Fruit fly (Drosophila melanogaster) whole organism, embryonic: ENCODE data around the gene CG6785.

ENCODE experiments used
- CG10321 ChIP-seq: fragments of 200-800 bp; sonication (Bioruptor generic); IDR thresholded peaks from 2 replicates; pipeline ENCODE4 v1.3.6; 2022; ENCODE audit warnings: missing biosample characterization, missing genetic modification characterization
- CG13123 ChIP-seq: fragments of 200-800 bp; sonication (Bioruptor generic); optimal IDR thresholded peaks from 2 replicates; lab custom pipeline; 2016; ENCODE audit warnings: missing biosample characterization, missing genetic modification characterization
- CG13287 ChIP-seq: fragments of 200-800 bp; sonication (Bioruptor generic); IDR thresholded peaks from 2 replicates; pipeline ENCODE4 v1.3.6; 2022; ENCODE audit warnings: missing biosample characterization, missing genetic modification characterization; ENCODE audit not compliant: partially characterized antibody
- CG17186 ChIP-seq: fragments of 200-800 bp; sonication (Bioruptor generic); optimal IDR thresholded peaks from 3 replicates; lab custom pipeline; 2017; ENCODE audit warnings: missing biosample characterization, missing genetic modification reagents, missing genetic modification characterization
- CG17359 ChIP-seq: fragments of 200-800 bp; sonication (Bioruptor generic); optimal IDR thresholded peaks from 3 replicates; lab custom pipeline; 2018; ENCODE audit warnings: missing biosample characterization, mild to moderate bottlenecking, missing genetic modification characterization, moderate library complexity
- CG17612 ChIP-seq: fragments of 200-800 bp; sonication (Bioruptor generic); IDR thresholded peaks from 2 replicates; pipeline ENCODE4 v1.3.6; 2022; ENCODE audit warnings: missing biosample characterization, missing genetic modification characterization
- CG17802 ChIP-seq: fragments of 200-800 bp; sonication (Bioruptor generic); optimal IDR thresholded peaks from 2 replicates; lab custom pipeline; 2018; ENCODE audit warnings: missing biosample characterization, mild to moderate bottlenecking, missing genetic modification characterization, moderate library complexity
- CG2202 ChIP-seq: fragments of 200-800 bp; sonication (Bioruptor generic); optimal IDR thresholded peaks from 2 replicates; lab custom pipeline; 2018; ENCODE audit warnings: missing biosample characterization, mild to moderate bottlenecking, missing genetic modification characterization
- CG31441 ChIP-seq: fragments of 200-800 bp; sonication (Bioruptor generic); IDR thresholded peaks from 2 replicates; pipeline ENCODE4 v1.3.6; 2022; ENCODE audit warnings: missing biosample characterization, missing genetic modification characterization
- CG3726 ChIP-seq: fragments of 200-800 bp; sonication (Bioruptor generic); IDR thresholded peaks from 3 replicates; pipeline ENCODE4, ENCODE4 v1.3.6; 2022; ENCODE audit warnings: missing biosample characterization, missing genetic modification characterization
- CG3995 ChIP-seq: fragments of 200-800 bp; sonication (Bioruptor generic); optimal IDR thresholded peaks from 3 replicates; lab custom pipeline; 2016; ENCODE audit warnings: missing biosample characterization, missing genetic modification characterization
- CG7357 ChIP-seq: fragments of 200-800 bp; sonication (Bioruptor generic); IDR thresholded peaks from 3 replicates; pipeline ENCODE4 v1.3.6; 2022; ENCODE audit warnings: missing biosample characterization, missing genetic modification characterization
- CG8290 ChIP-seq, 3 experiments: fragments of 200-800 bp; sonication (Bioruptor generic); optimal IDR thresholded peaks; 2 replicates each; lab custom pipeline; 2016 to 2019; ENCODE audit warnings: missing biosample characterization in 3 of 3, missing genetic modification characterization in 3 of 3, mild to moderate bottlenecking in 2 of 3, moderate library complexity in 1 of 3
- CG9797 ChIP-seq: fragments of 200-800 bp; sonication (Bioruptor generic); optimal IDR thresholded peaks from 3 replicates; lab custom pipeline; 2018; ENCODE audit warnings: missing biosample characterization, mild to moderate bottlenecking, missing genetic modification characterization
- CG9932 ChIP-seq: fragments of 200-800 bp; sonication (Bioruptor generic); IDR thresholded peaks from 2 replicates; pipeline ENCODE4 v1.3.6; 2022; ENCODE audit warnings: missing biosample characterization, missing genetic modification characterization
- Chrac-16 ChIP-seq: fragments of 200-800 bp; sonication (Bioruptor generic); optimal IDR thresholded peaks from 3 replicates; lab custom pipeline; 2016; ENCODE audit warnings: missing biosample characterization, missing genetic modification characterization
- D19A ChIP-seq: fragments of 200-800 bp; optimal IDR thresholded peaks from 3 replicates; lab custom pipeline; 2019; ENCODE audit warnings: missing biosample characterization, mild to moderate bottlenecking, missing genetic modification characterization, moderate library complexity
- D19B ChIP-seq: fragments of 200-800 bp; sonication (Bioruptor generic); optimal IDR thresholded peaks from 2 replicates; lab custom pipeline; 2017; ENCODE audit warnings: missing biosample characterization, mild to moderate bottlenecking, missing genetic modification characterization
- Dek ChIP-seq: fragments of 200-800 bp; sonication (Bioruptor generic); optimal IDR thresholded peaks from 3 replicates; lab custom pipeline; 2019; ENCODE audit warnings: missing biosample characterization, mild to moderate bottlenecking, missing genetic modification characterization, moderate library complexity
- Ets97D ChIP-seq: fragments of 200-800 bp; sonication (Bioruptor generic); optimal IDR thresholded peaks from 3 replicates; lab custom pipeline; 2016; ENCODE audit warnings: missing biosample characterization, missing genetic modification characterization
- HLHmδ ChIP-seq: fragments of 200-800 bp; sonication (Bioruptor generic); optimal IDR thresholded peaks from 2 replicates; lab custom pipeline; 2018; ENCODE audit warnings: missing biosample characterization, mild to moderate bottlenecking, missing genetic modification characterization, moderate library complexity
- Hr3 ChIP-seq: fragments of 200-800 bp; sonication (Bioruptor generic); optimal IDR thresholded peaks from 3 replicates; lab custom pipeline; 2016; ENCODE audit warnings: missing biosample characterization, missing genetic modification characterization
- MESR4 ChIP-seq: fragments of 200-800 bp; sonication (Bioruptor generic); optimal IDR thresholded peaks from 2 replicates; lab custom pipeline; 2018; ENCODE audit warnings: missing biosample characterization, mild to moderate bottlenecking, missing genetic modification characterization, moderate library complexity
- Max ChIP-seq: fragments of 200-800 bp; sonication (Bioruptor generic); optimal IDR thresholded peaks from 2 replicates; lab custom pipeline; 2016; ENCODE audit warnings: missing biosample characterization, mild to moderate bottlenecking, missing genetic modification characterization
- Mrtf ChIP-seq: fragments of 200-800 bp; sonication (Bioruptor generic); IDR thresholded peaks from 3 replicates; pipeline ENCODE4 v1.3.6; 2022; ENCODE audit warnings: missing biosample characterization, missing genetic modification characterization
- Nf-YB ChIP-seq: fragments of 200-800 bp; sonication (Bioruptor generic); optimal IDR thresholded peaks from 3 replicates; lab custom pipeline; 2019; ENCODE audit warnings: missing biosample characterization, mild to moderate bottlenecking, missing genetic modification characterization, moderate library complexity
- Oli ChIP-seq: fragments of 200-800 bp; sonication (Bioruptor generic); optimal IDR thresholded peaks from 2 replicates; lab custom pipeline; 2018; ENCODE audit warnings: missing biosample characterization, mild to moderate bottlenecking, missing genetic modification characterization, moderate library complexity
- Rx ChIP-seq: fragments of 200-800 bp; sonication (Bioruptor generic); IDR thresholded peaks from 2 replicates; pipeline ENCODE4 v1.3.6; 2022; ENCODE audit warnings: missing biosample characterization, missing genetic modification characterization
- Scr ChIP-seq: fragments of 200-800 bp; sonication (Bioruptor generic); IDR thresholded peaks from 2 replicates; pipeline ENCODE4 v1.3.6; 2022; ENCODE audit warnings: missing biosample characterization, missing genetic modification characterization; ENCODE audit not compliant: partially characterized antibody
- al ChIP-seq: fragments of 200-800 bp; sonication (Bioruptor generic); IDR thresholded peaks from 2 replicates; pipeline ENCODE4 v1.3.6; 2022; ENCODE audit warnings: missing biosample characterization, missing genetic modification characterization
- ase ChIP-seq: fragments of 200-800 bp; sonication (Bioruptor generic); IDR thresholded peaks from 3 replicates; pipeline ENCODE4 v1.3.6; 2022; ENCODE audit warnings: missing biosample characterization, missing genetic modification characterization
- bbx ChIP-seq: fragments of 200-800 bp; sonication (Bioruptor generic); IDR thresholded peaks from 2 replicates; pipeline ENCODE4 v1.3.6; 2022; ENCODE audit warnings: missing biosample characterization, missing genetic modification characterization; ENCODE audit not compliant: partially characterized antibody
- br ChIP-seq: fragments of >200 bp; optimal IDR thresholded peaks from 2 replicates; lab custom pipeline; 2017
- bsh ChIP-seq, 2 experiments: fragments of 200-800 bp; sonication (Bioruptor generic); optimal IDR thresholded peaks; 2 replicates each; lab custom pipeline; 2017 to 2018; ENCODE audit warnings: mild to moderate bottlenecking in 2 of 2, missing biosample characterization in 2 of 2, missing genetic modification characterization in 2 of 2, moderate library complexity in 1 of 2
- chif ChIP-seq, 2 experiments: fragments of 200-800 bp; sonication (Bioruptor generic); optimal IDR thresholded peaks; 3 replicates each; lab custom pipeline; 2016; ENCODE audit warnings: missing biosample characterization in 2 of 2, missing genetic modification characterization in 2 of 2
- ci ChIP-seq: fragments of 200-800 bp; sonication (Bioruptor generic); IDR thresholded peaks from 3 replicates; pipeline ENCODE4 v1.3.6; 2022; ENCODE audit warnings: missing biosample characterization, missing genetic modification characterization
- crc ChIP-seq: fragments of 200-800 bp; sonication (Bioruptor generic); optimal IDR thresholded peaks from 2 replicates; lab custom pipeline; 2016; ENCODE audit warnings: missing biosample characterization, missing genetic modification characterization
- gro ChIP-seq: fragments of 200-800 bp; sonication (Bioruptor generic); optimal IDR thresholded peaks from 2 replicates; lab custom pipeline; 2016; ENCODE audit warnings: missing biosample characterization, missing genetic modification characterization
- gsb ChIP-seq: fragments of 200-800 bp; sonication (Bioruptor generic); IDR thresholded peaks from 2 replicates; pipeline ENCODE4 v1.3.6; 2022; ENCODE audit warnings: missing biosample characterization, missing genetic modification characterization
- inv ChIP-seq: fragments of 200-800 bp; sonication (Bioruptor generic); IDR thresholded peaks from 2 replicates; pipeline ENCODE4 v1.3.6; 2022; ENCODE audit warnings: missing biosample characterization, missing genetic modification characterization; ENCODE audit not compliant: partially characterized antibody
- jigr1 ChIP-seq: fragments of 200-800 bp; sonication (Bioruptor generic); IDR thresholded peaks from 3 replicates; pipeline ENCODE4 v1.3.6; 2022; ENCODE audit warnings: missing biosample characterization, missing genetic modification characterization
- jumu ChIP-seq: fragments of 200-800 bp; sonication (Bioruptor generic); optimal IDR thresholded peaks from 3 replicates; lab custom pipeline; 2016; ENCODE audit warnings: missing biosample characterization, missing genetic modification characterization
- luna ChIP-seq: fragments of 200-800 bp; sonication (Bioruptor generic); optimal IDR thresholded peaks from 2 replicates; lab custom pipeline; 2016; ENCODE audit warnings: missing biosample characterization, missing genetic modification characterization
- pan ChIP-seq, 4 experiments: fragments of >200 bp in 3 of 4; fragments of 200-800 bp in 1 of 4; sonication (Bioruptor generic) in 1 of 4; optimal IDR thresholded peaks in 3 of 4; IDR thresholded peaks in 1 of 4; 2 replicates each; pipeline versions ENCODE4 v1.3.6 to Lab custom; 2017 to 2022; ENCODE audit warnings: missing biosample characterization in 2 of 4, missing genetic modification characterization in 2 of 4, mixed read lengths in 1 of 4
- slp2 ChIP-seq: fragments of 200-800 bp; sonication (Bioruptor generic); optimal IDR thresholded peaks from 2 replicates; lab custom pipeline; 2016; ENCODE audit warnings: missing biosample characterization, missing genetic modification characterization
- ttk ChIP-seq: fragments of 200-800 bp; sonication (Bioruptor generic); IDR thresholded peaks from 2 replicates; pipeline ENCODE4 v2.1.2; 2022; ENCODE audit warnings: missing biosample characterization, missing genetic modification characterization
- unpg ChIP-seq: fragments of 200-800 bp; sonication (Bioruptor generic); optimal IDR thresholded peaks from 3 replicates; lab custom pipeline; 2018; ENCODE audit warnings: missing biosample characterization, mild to moderate bottlenecking, missing genetic modification characterization, moderate library complexity
- vnd ChIP-seq: fragments of 200-800 bp; sonication (Bioruptor generic); IDR thresholded peaks from 3 replicates; pipeline ENCODE4 v1.3.6; 2022; ENCODE audit warnings: missing biosample characterization, missing genetic modification characterization; ENCODE audit not compliant: partially characterized antibody
- zfh2 ChIP-seq: fragments of 200-800 bp; sonication (Bioruptor generic); optimal IDR thresholded peaks from 2 replicates; lab custom pipeline; 2016; ENCODE audit warnings: missing biosample characterization, missing genetic modification characterization

Gene CG6785

DNA sequence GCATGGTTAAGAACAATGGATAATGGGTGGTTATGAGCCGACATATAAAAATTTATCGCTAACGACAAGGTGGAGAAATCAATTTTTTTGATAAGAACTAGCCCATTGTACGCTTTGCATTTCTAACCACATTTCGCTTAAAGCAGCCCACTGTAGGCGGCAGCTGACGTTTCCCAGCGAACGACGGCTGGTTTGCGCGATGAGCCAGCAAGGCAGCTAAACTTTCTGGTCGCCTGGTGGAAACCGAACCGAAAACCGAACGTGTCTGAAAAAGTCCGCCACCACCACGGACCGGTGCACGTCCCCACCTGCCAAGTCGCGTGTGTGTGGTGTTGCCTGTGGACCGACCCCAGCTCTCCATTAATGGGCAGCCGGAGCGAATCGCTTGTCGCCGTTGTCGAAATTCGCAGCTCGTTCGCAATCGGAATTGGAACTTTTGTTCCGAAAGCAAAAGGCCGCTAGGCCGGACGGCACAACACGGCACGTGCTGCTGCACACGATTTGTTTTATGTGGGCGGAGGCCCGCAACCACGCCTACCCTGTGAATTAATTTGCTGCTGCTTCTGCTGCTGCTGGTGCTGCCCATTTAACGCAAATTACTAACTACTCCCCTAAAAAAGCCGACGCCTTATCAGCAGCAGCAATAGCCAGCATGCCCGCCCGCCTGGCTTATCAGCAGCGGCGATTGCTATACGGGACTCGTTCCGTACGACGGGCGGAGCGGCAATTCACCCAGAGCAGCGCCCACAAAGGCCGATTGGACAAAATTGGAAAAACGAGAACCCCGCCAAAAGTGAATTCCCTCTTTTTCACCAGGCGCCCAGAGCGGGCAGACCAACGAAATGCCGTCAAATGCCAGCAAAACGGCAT is 41.8 kb downstream of the CG6785 start (continued):
- TF ChIP-seq D19B (GFP tag; lab: Kevin White, UChicago) (peak; percentile 10), Dek (tag; lab: Kevin White, UChicago) (peak; percentile 43), CG13123 (no peak), Nf-YB (GFP tag; lab: Kevin White, UChicago) (no peak), ci (no peak), CG3726 (GFP tag; lab: Robert Waterston, UW) (no peak), inv (GFP tag; lab: Robert Waterston, UW) (no peak), CG17186 (GFP tag; lab: Kevin White, UChicago) (no peak), Max (no peak), chif (GFP tag; optimal IDR thresholded peaks at IDR 0.05; lab: Kevin White, UChicago) (peak in 1 of 2 experiments; percentile 23), Scr (no peak), gro (GFP tag; lab: Kevin White, UChicago) (peak; percentile 72), pan (optimal IDR thresholded peaks at IDR 0.05; lab: Kevin White, UChicago) (no peak), pan (GFP tag; optimal IDR thresholded peaks at IDR 0.05 in 1 of 2, IDR thresholded peaks at IDR 0.05 in 1 of 2) (no peak), br (lab: Kevin White, UChicago) (no peak), bbx (GFP tag; lab: Robert Waterston, UW) (no peak), luna (GFP tag; lab: Kevin White, UChicago) (no peak), Hr3 (GFP tag; lab: Kevin White, UChicago) (peak; percentile 23), slp2 (no peak), Rx (GFP tag; lab: Robert Waterston, UW) (no peak), jigr1 (GFP tag; lab: Robert Waterston, UW) (no peak), jumu (GFP tag; lab: Kevin White, UChicago) (no peak), CG17802 (tag; lab: Kevin White, UChicago) (no peak), CG3995 (GFP tag; lab: Kevin White, UChicago) (no peak), CG8290 (GFP tag; optimal IDR thresholded peaks at IDR 0.05; lab: Kevin White, UChicago) (no peak), CG8290 (tag; optimal IDR thresholded peaks at IDR 0.05; lab: Kevin White, UChicago) (peak in 1 of 2 experiments; percentile 81), CG10321 (GFP tag; lab: Robert Waterston, UW) (no peak), CG17359 (tag; lab: Kevin White, UChicago) (peak; percentile 19), CG7357 (GFP tag; lab: Robert Waterston, UW) (no peak), CG9932 (GFP tag; lab: Robert Waterston, UW) (no peak), ttk (GFP tag; lab: Robert Waterston, UW) (no peak), Ets97D (GFP tag; lab: Kevin White, UChicago) (no peak), CG9797 (no peak), unpg (GFP tag; lab: Kevin White, UChicago) (peak; percentile 52), MESR4 (GFP tag; lab: Kevin White, UChicago) (no peak), al (GFP tag; lab: Robert Waterston, UW) (no peak), Oli (peak; percentile 38), CG2202 (tag; lab: Kevin White, UChicago) (no peak), gsb (GFP tag; lab: Robert Waterston, UW) (no peak), HLHmδ (GFP tag; lab: Kevin White, UChicago) (peak; percentile 74), Chrac-16 (peak; percentile 16), CG13287 (GFP tag; lab: Robert Waterston, UW) (no peak), CG31441 (GFP tag; lab: Robert Waterston, UW) (no peak), vnd (GFP tag; lab: Robert Waterston, UW) (no peak), crc (GFP tag; lab: Kevin White, UChicago) (no peak), zfh2 (GFP tag; lab: Kevin White, UChicago) (no peak), CG17612 (GFP tag; lab: Robert Waterston, UW) (no peak), Mrtf (GFP tag; lab: Robert Waterston, UW) (no peak), ase (no peak), bsh (GFP tag; optimal IDR thresholded peaks at IDR 0.05; lab: Kevin White, UChicago) (peak in 1 of 2 experiments; percentile 44), D19A (tag; lab: Kevin White, UChicago) (no peak)
